Worm (Caenorhabditis elegans): Measurements from ENCODE around the gene T25D3.4.
A peak's percentile ranks its signal among the peaks of the same experiment; 100 is the strongest.

T25D3.4 gene

DNA sequence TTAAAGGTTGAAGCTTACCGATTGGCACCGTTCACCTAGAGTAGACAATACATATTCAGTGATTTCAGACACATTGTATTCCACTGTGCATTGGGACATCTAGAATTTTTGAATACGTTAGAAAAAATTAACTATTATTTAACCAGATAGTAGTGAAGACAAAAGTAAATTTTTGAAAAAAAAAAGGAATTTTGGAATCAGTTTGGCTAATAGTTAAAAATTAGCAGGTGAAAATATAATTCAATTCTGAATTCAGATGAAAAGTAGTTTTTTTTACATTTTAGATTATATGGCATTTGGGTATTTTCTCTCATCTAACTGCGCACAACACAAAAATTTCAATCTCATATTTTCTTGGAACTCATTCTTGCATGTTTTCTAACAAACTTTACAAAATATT lies 22.1 kb upstream of the T25D3.4 start, which contains the start of gene nmur-2:
nmur-2 (minus strand) TSS at position 101 of the 400 bp plus-strand sequence.
- TF ChIP-seq flt-1 (GFP tag; IDR thresholded peaks at IDR 0.05) (no peak), hnd-1 (tag; optimal IDR thresholded peaks at IDR 0.05) (no peak), tra-4 (tag; optimal IDR thresholded peaks at IDR 0.05) (no peak)

DNA sequence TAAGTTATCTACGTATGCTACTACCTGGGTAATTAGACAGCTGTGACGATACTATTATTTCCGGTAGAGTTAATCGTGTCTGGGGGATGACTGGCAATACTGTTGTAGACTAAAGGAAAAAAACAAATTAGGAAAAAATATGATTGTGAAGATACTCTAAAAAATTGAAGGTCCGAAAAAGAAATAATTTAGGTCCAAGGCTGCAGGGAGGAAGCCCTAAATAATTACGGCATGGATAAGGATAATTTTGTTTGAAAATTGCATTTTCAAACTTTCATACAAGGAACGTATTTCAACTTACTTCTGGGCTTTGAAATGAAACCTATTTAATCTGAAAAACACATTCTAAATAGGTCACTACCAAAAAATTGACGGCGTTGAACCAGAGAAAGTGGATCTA lies 18.1 kb upstream of the T25D3.4 start, which contains the start of gene srd-3:
srd-3 (minus strand) TSS at position 101 of the 400 bp plus-strand sequence.
- TF ChIP-seq scrt-1 (GFP tag; IDR thresholded peaks at IDR 0.05) (no peak), hmg-4 (GFP tag; optimal IDR thresholded peaks at IDR 0.05) (no peak), sea-1 (GFP tag; conservative IDR thresholded peaks at IDR 0.05) (no peak), flt-1 (GFP tag; IDR thresholded peaks at IDR 0.05) (no peak), F13C5.2 (tag; optimal IDR thresholded peaks at IDR 0.05) (no peak), tbx-11 (GFP tag; IDR thresholded peaks at IDR 0.05) (no peak)

DNA sequence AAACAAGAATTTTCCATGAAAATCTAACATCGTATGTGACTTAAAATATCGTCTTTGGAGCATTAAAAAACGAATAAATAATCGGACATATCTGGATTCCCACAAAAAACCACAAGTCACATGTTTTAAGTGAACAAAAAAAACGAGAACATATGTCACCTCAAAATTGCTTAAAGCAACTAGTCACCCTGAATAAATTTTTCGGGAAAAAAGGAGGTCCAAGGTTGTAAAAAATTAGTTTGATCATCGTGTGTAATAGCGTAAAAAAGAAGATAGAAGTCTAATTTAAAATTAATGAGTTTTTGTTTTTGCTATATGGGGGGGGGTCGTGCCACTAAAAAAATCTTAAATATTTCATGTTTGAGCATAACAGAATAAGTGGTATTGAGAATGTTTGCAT lies 17.3 kb upstream of the T25D3.4 start:
- no peak for TF ChIP-seq scrt-1 (GFP tag; IDR thresholded peaks at IDR 0.05)
- TF ChIP-seq ceh-13 (GFP tag; optimal IDR thresholded peaks at IDR 0.05) = no peak
- no peak for TF ChIP-seq tbx-37 (GFP tag; conservative IDR thresholded peaks at IDR 0.05)
- TF ChIP-seq tbx-11 (GFP tag; IDR thresholded peaks at IDR 0.05) = no peak
- TF ChIP-seq ceh-36 (tag; optimal IDR thresholded peaks at IDR 0.05) = no peak
- no peak for TF ChIP-seq hmbx-1 (tag; optimal IDR thresholded peaks at IDR 0.05)
- no peak for TF ChIP-seq aly-1 (tag; optimal IDR thresholded peaks at IDR 0.05)
- no peak for TF ChIP-seq B0310.2 (tag; optimal IDR thresholded peaks at IDR 0.05)
- no peak for TF ChIP-seq flt-1 (GFP tag; IDR thresholded peaks at IDR 0.05)
- no peak for TF ChIP-seq ets-7 (tag; optimal IDR thresholded peaks at IDR 0.05)
- no peak for TF ChIP-seq ama-1 (optimal IDR thresholded peaks at IDR 0.05)
- no peak for TF ChIP-seq hnd-1 (tag; optimal IDR thresholded peaks at IDR 0.05)
- no peak for TF ChIP-seq F13C5.2 (tag; optimal IDR thresholded peaks at IDR 0.05)
- TF ChIP-seq pes-1 (GFP tag; IDR thresholded peaks at IDR 0.05) = no peak

DNA sequence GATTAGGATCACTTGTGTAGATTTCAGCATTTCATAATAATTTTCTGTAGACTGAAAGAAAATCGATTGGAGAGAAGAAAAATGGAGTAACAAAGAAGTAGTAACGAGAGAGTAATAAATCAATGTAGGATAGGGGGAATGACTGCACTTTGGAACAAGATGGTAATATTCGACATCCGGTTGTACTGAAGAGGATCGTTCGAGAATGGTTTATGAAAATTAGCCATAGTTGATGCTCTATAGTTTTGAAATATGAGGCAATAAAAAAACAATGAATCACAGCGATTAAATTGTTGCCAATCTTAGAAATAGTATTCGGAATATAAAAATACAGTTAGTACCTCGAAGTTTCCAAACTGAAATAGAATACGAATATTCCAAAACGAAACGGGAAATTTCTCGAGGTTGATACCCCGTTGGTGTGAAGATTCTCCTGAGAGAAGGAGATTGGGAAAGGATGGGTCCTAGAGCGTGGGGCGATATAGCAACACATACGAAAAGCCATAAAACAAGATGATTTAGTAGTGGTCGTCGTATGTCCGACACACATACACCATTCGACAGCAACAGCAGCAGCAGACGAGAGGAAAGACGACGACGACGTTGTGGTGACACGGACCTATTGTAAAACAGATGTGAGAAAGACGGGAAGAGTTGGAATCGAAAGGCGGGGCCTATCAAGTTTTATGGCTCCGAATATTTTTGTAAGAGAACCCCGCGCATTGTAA lies 13.3 kb upstream of the T25D3.4 start, which contains the start of gene cwn-1:
cwn-1 (minus strand) TSS at position 51 of the 728 bp plus-strand sequence.
- TF ChIP-seq scrt-1 (GFP tag; IDR thresholded peaks at IDR 0.05) = no peak
- no peak for TF ChIP-seq tbx-37 (GFP tag; conservative IDR thresholded peaks at IDR 0.05)
- no peak for TF ChIP-seq sea-1 (GFP tag; conservative IDR thresholded peaks at IDR 0.05)
- no peak for TF ChIP-seq tra-4 (tag; optimal IDR thresholded peaks at IDR 0.05)
- no peak for TF ChIP-seq pes-1 (GFP tag; IDR thresholded peaks at IDR 0.05)
- no peak for TF ChIP-seq ama-1 (optimal IDR thresholded peaks at IDR 0.05)

DNA sequence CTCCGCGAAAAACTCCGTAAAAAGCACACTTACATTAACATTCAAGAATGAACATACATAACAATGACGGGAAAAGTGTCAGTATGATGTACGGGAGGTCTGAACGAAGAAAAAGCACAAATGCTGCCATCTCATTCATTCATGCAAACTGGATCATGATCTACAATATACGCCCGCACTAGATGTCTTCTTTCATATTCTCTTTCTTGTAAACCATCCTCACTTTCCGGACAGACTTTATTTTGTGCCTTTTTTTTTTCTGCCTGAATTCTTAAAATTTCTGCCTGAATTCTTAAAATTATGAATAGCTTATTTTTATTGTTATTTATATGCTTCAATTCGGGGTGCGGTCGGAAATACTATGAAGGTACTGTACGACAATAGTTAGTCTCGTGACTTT lies 11.9 kb upstream of the T25D3.4 start, which contains the start of gene K10B4.1:
K10B4.1 (plus strand) TSS at position 301 of the 400 bp plus-strand sequence.
- TF ChIP-seq B0310.2 (tag; optimal IDR thresholded peaks at IDR 0.05) = no peak
- TF ChIP-seq hmg-4 (GFP tag; optimal IDR thresholded peaks at IDR 0.05) = no peak
- TF ChIP-seq ets-7 (tag; optimal IDR thresholded peaks at IDR 0.05) = no peak
- no peak for TF ChIP-seq scrt-1 (GFP tag; IDR thresholded peaks at IDR 0.05)
- no peak for TF ChIP-seq ceh-36 (tag; optimal IDR thresholded peaks at IDR 0.05)

DNA sequence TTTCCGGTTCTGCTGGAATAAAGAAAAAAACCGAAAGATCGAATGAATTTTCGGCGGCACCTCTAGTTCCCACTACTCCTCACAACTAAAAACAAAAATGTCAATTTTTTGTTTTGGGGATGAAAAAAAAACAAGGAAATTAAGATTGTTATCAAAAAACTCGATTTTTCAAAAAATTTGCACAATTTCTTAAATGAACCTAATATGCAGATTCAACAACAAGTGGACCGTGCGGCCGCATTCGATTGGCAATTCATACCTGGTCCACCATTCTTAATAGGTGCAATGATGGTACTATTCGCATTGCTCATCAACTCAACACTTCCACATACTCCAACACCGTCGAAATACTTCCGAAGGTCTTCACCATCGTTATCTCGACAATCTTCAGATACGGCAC lies 4.5 kb downstream of the T25D3.4 start:
- TF ChIP-seq ceh-36 (tag; optimal IDR thresholded peaks at IDR 0.05) (no peak), aly-1 (tag; optimal IDR thresholded peaks at IDR 0.05) (no peak)

DNA sequence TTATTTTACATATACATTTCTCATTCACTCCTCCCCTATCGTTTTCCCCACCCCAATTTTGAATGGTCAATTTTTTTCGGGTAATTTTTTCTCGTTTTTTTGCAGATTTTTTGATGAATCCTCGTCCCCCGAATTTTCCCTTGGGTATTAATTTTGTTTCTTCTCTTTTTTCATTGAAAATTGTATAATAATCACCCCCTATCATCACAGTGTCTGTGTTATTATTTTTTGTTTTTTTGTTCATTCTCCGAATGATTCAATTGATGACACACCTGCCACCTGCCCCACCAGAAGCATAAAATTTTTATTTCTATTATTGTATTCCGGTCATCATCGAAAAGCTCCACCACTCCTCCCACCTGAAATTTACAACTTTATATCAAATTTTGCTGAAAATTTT lies 5.2 kb downstream of the T25D3.4 start, which contains the start of gene T25D3.3:
T25D3.3 (plus strand) TSS at position 301 of the 400 bp plus-strand sequence.
- TF ChIP-seq hnd-1 (tag; optimal IDR thresholded peaks at IDR 0.05) (no peak), F13C5.2 (tag; optimal IDR thresholded peaks at IDR 0.05) (no peak), ceh-13 (GFP tag; optimal IDR thresholded peaks at IDR 0.05) (no peak), hmg-4 (GFP tag; optimal IDR thresholded peaks at IDR 0.05) (no peak), tra-4 (tag; optimal IDR thresholded peaks at IDR 0.05) (no peak), tbx-37 (GFP tag; conservative IDR thresholded peaks at IDR 0.05) (no peak), ets-7 (tag; optimal IDR thresholded peaks at IDR 0.05) (no peak), B0310.2 (tag; optimal IDR thresholded peaks at IDR 0.05) (no peak), scrt-1 (GFP tag; IDR thresholded peaks at IDR 0.05) (no peak), sea-1 (GFP tag; conservative IDR thresholded peaks at IDR 0.05) (no peak), ama-1 (optimal IDR thresholded peaks at IDR 0.05) (no peak), hmbx-1 (tag; optimal IDR thresholded peaks at IDR 0.05) (no peak), aly-1 (tag; optimal IDR thresholded peaks at IDR 0.05) (no peak), tbx-11 (GFP tag; IDR thresholded peaks at IDR 0.05) (no peak), pes-1 (GFP tag; IDR thresholded peaks at IDR 0.05) (no peak), flt-1 (GFP tag; IDR thresholded peaks at IDR 0.05) (no peak), ceh-36 (tag; optimal IDR thresholded peaks at IDR 0.05) (no peak)

DNA sequence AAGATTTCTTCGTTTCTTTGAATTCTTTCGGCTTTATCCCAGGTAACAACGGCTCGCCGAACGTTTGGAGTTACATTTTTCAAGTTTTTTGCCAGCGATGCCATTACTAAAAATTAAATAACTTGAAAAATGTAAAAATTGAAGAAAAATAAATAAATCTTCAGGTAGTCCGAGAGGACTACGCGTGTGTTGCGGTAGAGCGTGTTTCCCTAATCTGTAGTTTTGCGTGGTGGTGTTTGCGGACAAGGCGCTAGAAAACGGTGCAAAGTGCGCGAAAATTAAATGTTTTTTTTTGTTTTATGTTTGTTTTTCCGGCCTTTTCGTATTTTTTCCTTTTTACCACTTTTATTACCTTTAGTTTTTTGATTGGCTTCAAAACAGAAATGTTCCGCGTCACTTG lies 8.9 kb downstream of the T25D3.4 start, which contains the start of gene mrpl-28:
mrpl-28 (minus strand) TSS at position 106 of the 400 bp plus-strand sequence.
- TF ChIP-seq F13C5.2 (tag; optimal IDR thresholded peaks at IDR 0.05) (peak; percentile 66), pes-1 (GFP tag; IDR thresholded peaks at IDR 0.05) (no peak), tra-4 (tag; optimal IDR thresholded peaks at IDR 0.05) (no peak), scrt-1 (GFP tag; IDR thresholded peaks at IDR 0.05) (0 out of 2 replicates have a peak, but pooled peaks have one; percentile 15), ama-1 (optimal IDR thresholded peaks at IDR 0.05) (no peak), sea-1 (GFP tag; conservative IDR thresholded peaks at IDR 0.05) (0 out of 2 replicates have a peak, but pooled peaks have one; percentile 42), ceh-13 (GFP tag; optimal IDR thresholded peaks at IDR 0.05) (no peak)

Data from whole organism, early embryonic.